Fruit fly (Drosophila melanogaster): ENCODE measurements around the gene CG8813.

The CG8813 gene

DNA sequence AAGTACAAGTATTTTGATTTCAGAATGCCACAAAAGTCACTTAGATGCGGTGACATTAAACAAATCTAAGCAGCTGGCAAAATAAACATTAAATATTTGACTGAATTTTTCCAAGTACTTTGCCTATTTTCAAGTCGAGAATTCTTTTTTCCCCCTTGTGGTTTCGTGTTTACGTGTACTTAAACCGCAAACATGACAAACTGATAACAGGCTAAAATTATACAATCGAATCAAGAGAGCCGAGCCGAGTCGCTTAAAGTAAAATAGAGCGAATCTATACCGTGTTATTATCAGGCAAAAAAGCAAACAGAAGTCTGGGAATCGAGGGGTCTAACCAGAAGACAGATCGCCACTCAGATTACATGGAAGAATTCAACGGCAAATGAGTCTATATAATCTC lies 36.7 kb downstream of the CG8813 start (continued):
- TF ChIP-seq jumu (GFP tag; optimal IDR thresholded peaks at IDR 0.05) (no peak), Neu2 (GFP tag; optimal IDR thresholded peaks at IDR 0.05; ENCODE audit: borderline replicate concordance) (no peak), CG16815 (GFP tag; optimal IDR thresholded peaks at IDR 0.05) (no peak), CG16863 (GFP tag; optimal IDR thresholded peaks at IDR 0.05) (no peak), p53 (GFP tag; optimal IDR thresholded peaks at IDR 0.05) (no peak), CG7745 (tag; optimal IDR thresholded peaks at IDR 0.05) (no peak), CG10274 (GFP tag; optimal IDR thresholded peaks at IDR 0.05) (no peak), Mad (GFP tag; optimal IDR thresholded peaks at IDR 0.05) (no peak), CG9437 (GFP tag; optimal IDR thresholded peaks at IDR 0.05) (no peak), CG4707 (GFP tag; optimal IDR thresholded peaks at IDR 0.05) (peak; percentile 11), CG8281 (tag; optimal IDR thresholded peaks at IDR 0.05) (no peak), slp2 (GFP tag; optimal IDR thresholded peaks at IDR 0.05) (no peak), Myb (GFP tag; optimal IDR thresholded peaks at IDR 0.05) (no peak), shn (GFP tag; optimal IDR thresholded peaks at IDR 0.05) (no peak), CG3281 (GFP tag; optimal IDR thresholded peaks at IDR 0.05) (no peak), CG9797 (GFP tag; optimal IDR thresholded peaks at IDR 0.05) (no peak), toy (GFP tag; IDR thresholded peaks at IDR 0.05) (no peak), CG2202 (tag; optimal IDR thresholded peaks at IDR 0.05) (no peak), Med (GFP tag) (peak; percentile 48), corto (GFP tag; optimal IDR thresholded peaks at IDR 0.05) (no peak), wek (GFP tag; optimal IDR thresholded peaks at IDR 0.05) (peak; percentile 7), al (GFP tag; IDR thresholded peaks at IDR 0.05) (no peak), CG6765 (GFP tag; optimal IDR thresholded peaks at IDR 0.05) (peak; percentile 10), CG8089 (GFP tag; optimal IDR thresholded peaks at IDR 0.05) (no peak), pho (GFP tag; optimal IDR thresholded peaks at IDR 0.05) (no peak), CG10654 (GFP tag; optimal IDR thresholded peaks at IDR 0.05) (no peak), h (optimal IDR thresholded peaks at IDR 0.05) (no peak), CG18011 (GFP tag; optimal IDR thresholded peaks at IDR 0.05) (no peak), Atf3 (GFP tag; optimal IDR thresholded peaks at IDR 0.05) (no peak), CG10462 (GFP tag; optimal IDR thresholded peaks at IDR 0.05) (no peak), CG15269 (tag; optimal IDR thresholded peaks at IDR 0.05) (no peak), CG17385 (GFP tag; optimal IDR thresholded peaks at IDR 0.05) (no peak), CG4282 (GFP tag; optimal IDR thresholded peaks at IDR 0.05) (no peak), eve (GFP tag; optimal IDR thresholded peaks at IDR 0.05) (no peak), CG10565 (GFP tag; optimal IDR thresholded peaks at IDR 0.05) (no peak), CG11093 (GFP tag; IDR thresholded peaks at IDR 0.05) (no peak), CG1233 (GFP tag; optimal IDR thresholded peaks at IDR 0.05) (peak; percentile 2), crp (GFP tag; optimal IDR thresholded peaks at IDR 0.05) (no peak), jigr1 (GFP tag; IDR thresholded peaks at IDR 0.05) (no peak), CG43689 (GFP tag; IDR thresholded peaks at IDR 0.05) (no peak), maf-S (GFP tag; optimal IDR thresholded peaks at IDR 0.05) (no peak), btn (GFP tag; optimal IDR thresholded peaks at IDR 0.05) (no peak), fd3F (GFP tag; optimal IDR thresholded peaks at IDR 0.05) (no peak), Lhr (GFP tag; optimal IDR thresholded peaks at IDR 0.05) (no peak)
